Fruit fly (Drosophila melanogaster) whole organism, wandering third instar larva: ENCODE measurements around the gene CG3348.

Experiments used
- Hr78 ChIP-seq: fragments of >200 bp; optimal IDR thresholded peaks from 2 replicates; lab custom pipeline; 2017; ENCODE audit warnings: missing biosample characterization, missing genetic modification characterization
- Jra ChIP-seq: sonication (Bioruptor generic); optimal IDR thresholded peaks from 2 replicates; lab custom pipeline; 2016; ENCODE audit warnings: missing biosample characterization, missing genetic modification characterization
- pan ChIP-seq: fragments of >200 bp; optimal IDR thresholded peaks from 2 replicates; lab custom pipeline; 2017
- psq ChIP-seq: fragments of 200-800 bp; sonication (Bioruptor generic); optimal IDR thresholded peaks from 3 replicates; lab custom pipeline; 2017; ENCODE audit warnings: missing biosample characterization, mild to moderate bottlenecking, missing genetic modification characterization, moderate library complexity
- sv ChIP-seq: fragments of 200-800 bp; sonication (Bioruptor generic); optimal IDR thresholded peaks from 3 replicates; lab custom pipeline; 2016; ENCODE audit warnings: missing biosample characterization, missing genetic modification characterization

DNA sequence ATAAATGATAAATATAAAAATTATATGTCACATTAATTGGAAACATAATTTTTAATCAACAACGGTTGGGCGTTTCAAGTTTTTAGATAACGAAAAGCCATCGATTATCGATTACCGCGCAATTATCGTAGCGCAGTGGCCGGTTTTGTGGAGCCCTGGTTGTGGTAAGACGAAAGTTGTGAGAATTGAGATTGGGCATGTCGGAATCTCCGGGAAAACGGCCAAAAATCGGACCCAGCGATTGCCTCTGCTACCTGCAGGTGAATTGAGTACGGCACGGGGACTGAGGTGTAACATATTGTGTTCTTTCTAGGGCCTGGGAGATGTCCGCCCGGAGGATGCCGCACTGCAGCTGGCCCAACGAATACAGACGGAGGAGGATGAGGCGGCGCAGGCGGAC, 8.4 kb downstream of the CG3348 start, which contains the start of gene CG3368:
- no peak for TF ChIP-seq Hr78
- TF ChIP-seq psq (GFP tag; lab: Kevin White, UChicago), result no peak
- no peak for TF ChIP-seq Jra
- no peak for TF ChIP-seq pan (lab: Kevin White, UChicago)
- no peak for TF ChIP-seq sv
